Fruit fly (Drosophila melanogaster) whole organism, wandering third instar larva: ENCODE results near the gene Pfdn6.

Source experiments
- CrebA ChIP-seq: fragments of 200-800 bp; sonication (Bioruptor generic); optimal IDR thresholded peaks from 2 replicates; lab custom pipeline; 2016; ENCODE audit warnings: missing biosample characterization, mild to moderate bottlenecking, missing genetic modification characterization, borderline replicate concordance
- GATAd ChIP-seq: sonication (Bioruptor generic); optimal IDR thresholded peaks from 2 replicates; lab custom pipeline; 2016; ENCODE audit warnings: missing biosample characterization, missing genetic modification characterization
- h ChIP-seq: fragments of 200-800 bp; sonication (Bioruptor generic); optimal IDR thresholded peaks from 3 replicates; lab custom pipeline; 2016; ENCODE audit warnings: missing biosample characterization, mild to moderate bottlenecking, missing genetic modification characterization
- psq ChIP-seq: fragments of 200-800 bp; sonication (Bioruptor generic); optimal IDR thresholded peaks from 3 replicates; lab custom pipeline; 2017; ENCODE audit warnings: missing biosample characterization, mild to moderate bottlenecking, missing genetic modification characterization, moderate library complexity
- rgr ChIP-seq: fragments of 200-800 bp; sonication (Bioruptor generic); optimal IDR thresholded peaks from 3 replicates; lab custom pipeline; 2016; ENCODE audit warnings: missing biosample characterization, mild to moderate bottlenecking, missing genetic modification characterization
- usp ChIP-seq: fragments of >200 bp; optimal IDR thresholded peaks from 2 replicates; lab custom pipeline; 2017; ENCODE audit warnings: missing biosample characterization, missing genetic modification characterization

DNA sequence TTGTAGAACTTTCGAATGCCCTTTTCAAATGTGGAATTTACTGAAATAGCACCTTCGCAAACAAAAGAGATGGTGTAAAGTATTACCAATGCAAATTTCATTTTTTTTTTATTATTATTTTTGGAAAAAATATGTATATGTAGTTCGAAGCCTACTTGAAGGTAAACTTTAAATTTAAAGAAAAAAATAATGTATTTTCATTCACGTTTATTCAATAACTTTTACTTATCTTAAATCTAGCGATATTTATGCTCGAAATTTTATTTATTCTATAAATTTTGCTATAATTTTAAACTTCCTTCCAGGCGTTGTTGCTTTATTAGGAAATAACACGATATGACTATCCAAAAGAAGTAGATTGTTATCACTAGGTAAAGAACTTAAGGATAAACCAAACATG lies 29.2 kb downstream of the Pfdn6 start, which contains the start of gene CG33710:
- TF ChIP-seq GATAd (GFP tag; lab: Kevin White, UChicago) = no peak
- no peak for TF ChIP-seq rgr (GFP tag; lab: Kevin White, UChicago)
- no peak for TF ChIP-seq CrebA (GFP tag; lab: Kevin White, UChicago)
- no peak for TF ChIP-seq h (GFP tag; lab: Kevin White, UChicago)
- no peak for TF ChIP-seq usp (GFP tag; lab: Kevin White, UChicago)
- no peak for TF ChIP-seq psq (GFP tag; lab: Kevin White, UChicago)
